Fruit fly (Drosophila melanogaster) whole organism, embryonic: ENCODE results near the gene Ant2.

Source experiments
- Awh ChIP-seq: fragments of 200-800 bp; sonication (Bioruptor generic); IDR thresholded peaks from 2 replicates; pipeline ENCODE4, ENCODE4 v1.3.6; 2022; ENCODE audit warnings: missing biosample characterization, missing genetic modification characterization
- CG10431 ChIP-seq: fragments of 200-800 bp; sonication (Bioruptor generic); optimal IDR thresholded peaks from 3 replicates; lab custom pipeline; 2018; ENCODE audit warnings: missing biosample characterization, mild to moderate bottlenecking, missing genetic modification characterization
- CG10565 ChIP-seq: fragments of 200-800 bp; sonication (Bioruptor generic); optimal IDR thresholded peaks from 3 replicates; lab custom pipeline; 2016; ENCODE audit warnings: missing biosample characterization, mild to moderate bottlenecking, missing genetic modification characterization
- CG11085 ChIP-seq: fragments of 200-800 bp; sonication (Bioruptor generic); IDR thresholded peaks from 2 replicates; pipeline ENCODE4 v1.3.6; 2022; ENCODE audit warnings: missing biosample characterization, missing genetic modification characterization
- CG12299 ChIP-seq: fragments of 200-800 bp; sonication (Bioruptor generic); optimal IDR thresholded peaks from 2 replicates; lab custom pipeline; 2018; ENCODE audit warnings: missing biosample characterization, mild to moderate bottlenecking, missing genetic modification characterization
- CG1233 ChIP-seq: fragments of 200-800 bp; sonication (Bioruptor generic); optimal IDR thresholded peaks from 4 replicates; lab custom pipeline; 2018; ENCODE audit warnings: missing biosample characterization, mild to moderate bottlenecking, missing genetic modification characterization
- CG14050 ChIP-seq: fragments of 200-800 bp; sonication (Bioruptor generic); IDR thresholded peaks from 3 replicates; pipeline ENCODE4 v1.3.6; 2022; ENCODE audit warnings: missing biosample characterization, missing genetic modification characterization
- CG16813 ChIP-seq: fragments of 200-800 bp; sonication (Bioruptor generic); IDR thresholded peaks from 3 replicates; pipeline ENCODE4 v1.3.6; 2022; ENCODE audit warnings: missing biosample characterization, missing genetic modification characterization; ENCODE audit not compliant: partially characterized antibody
- CG17802 ChIP-seq: fragments of 200-800 bp; sonication (Bioruptor generic); optimal IDR thresholded peaks from 2 replicates; lab custom pipeline; 2018; ENCODE audit warnings: missing biosample characterization, mild to moderate bottlenecking, missing genetic modification characterization, moderate library complexity
- CG2875 ChIP-seq: fragments of 200-800 bp; sonication (Bioruptor generic); optimal IDR thresholded peaks from 2 replicates; lab custom pipeline; 2017; ENCODE audit warnings: missing biosample characterization, mild to moderate bottlenecking, missing genetic modification characterization, missing genetic modification reagents
- CG4328 ChIP-seq: fragments of 200-800 bp; sonication (Bioruptor generic); optimal IDR thresholded peaks from 3 replicates; lab custom pipeline; 2017; ENCODE audit warnings: missing biosample characterization, missing genetic modification reagents, missing genetic modification characterization
- CG9876 ChIP-seq: fragments of 200-800 bp; sonication (Bioruptor generic); optimal IDR thresholded peaks from 2 replicates; lab custom pipeline; 2016; ENCODE audit warnings: missing biosample characterization, missing genetic modification characterization
- CTCF ChIP-seq: fragments of 200-800 bp; sonication (Bioruptor generic); optimal IDR thresholded peaks from 2 replicates; lab custom pipeline; 2017; ENCODE audit warnings: missing biosample characterization, mild to moderate bottlenecking, missing genetic modification characterization, moderate library complexity
- Deaf1 ChIP-seq: fragments of 200-800 bp; optimal IDR thresholded peaks from 3 replicates; lab custom pipeline; 2019; ENCODE audit warnings: missing biosample characterization, mild to moderate bottlenecking, missing genetic modification characterization, moderate library complexity
- Dip2 ChIP-seq: fragments of 200-800 bp; sonication (Bioruptor generic); IDR thresholded peaks from 2 replicates; pipeline ENCODE4 v1.3.6; 2022; ENCODE audit warnings: missing biosample characterization, missing genetic modification characterization
- Dip3 ChIP-seq: fragments of 200-800 bp; sonication (Bioruptor generic); optimal IDR thresholded peaks from 3 replicates; lab custom pipeline; 2016; ENCODE audit warnings: missing biosample characterization, missing genetic modification characterization
- Ets65A ChIP-seq: fragments of 200-800 bp; sonication (Bioruptor generic); peaks from one replicate; lab custom pipeline; 2016; ENCODE audit warnings: missing biosample characterization, missing genetic modification characterization
- Fer1 ChIP-seq: fragments of 200-800 bp; sonication (Bioruptor generic); optimal IDR thresholded peaks from 2 replicates; lab custom pipeline; 2017; ENCODE audit warnings: missing biosample characterization, mild to moderate bottlenecking, missing genetic modification characterization
- H15 ChIP-seq: fragments of 200-800 bp; sonication (Bioruptor generic); IDR thresholded peaks from 3 replicates; pipeline ENCODE4 v1.3.6; 2022; ENCODE audit warnings: missing biosample characterization, missing genetic modification characterization
- Hand ChIP-seq: fragments of 200-800 bp; sonication (Bioruptor generic); optimal IDR thresholded peaks from 2 replicates; lab custom pipeline; 2017; ENCODE audit warnings: mild to moderate bottlenecking, missing biosample characterization, missing genetic modification reagents, missing genetic modification characterization
- Hey ChIP-seq: fragments of 200-800 bp; sonication (Bioruptor generic); optimal IDR thresholded peaks from 3 replicates; lab custom pipeline; 2018; ENCODE audit warnings: missing biosample characterization, mild to moderate bottlenecking, missing genetic modification characterization
- Hr39 ChIP-seq: fragments of >200 bp; optimal IDR thresholded peaks from 2 replicates; lab custom pipeline; 2017
- Hsf ChIP-seq: fragments of 200-800 bp; sonication (Bioruptor generic); optimal IDR thresholded peaks from 3 replicates; lab custom pipeline; 2016; ENCODE audit warnings: missing biosample characterization, missing genetic modification characterization
- MTF-1 ChIP-seq: fragments of 200-800 bp; sonication (Bioruptor generic); optimal IDR thresholded peaks from 2 replicates; lab custom pipeline; 2018; ENCODE audit warnings: missing biosample characterization, mild to moderate bottlenecking, missing genetic modification characterization, borderline replicate concordance
- Myb ChIP-seq: fragments of 200-800 bp; sonication (Bioruptor generic); optimal IDR thresholded peaks from 2 replicates; lab custom pipeline; 2016; ENCODE audit warnings: missing biosample characterization, missing genetic modification characterization
- Nf-YA ChIP-seq: fragments of 200-800 bp; sonication (Bioruptor generic); IDR thresholded peaks from 2 replicates; pipeline ENCODE4 v1.3.6; 2022; ENCODE audit warnings: missing biosample characterization, missing genetic modification characterization
- Rfx ChIP-seq: fragments of 200-800 bp; sonication (Bioruptor generic); IDR thresholded peaks from 2 replicates; pipeline ENCODE4 v1.3.6; 2022; ENCODE audit warnings: missing biosample characterization, missing genetic modification characterization
- Tbp ChIP-seq: fragments of >200 bp; optimal IDR thresholded peaks from 2 replicates; lab custom pipeline; 2018; ENCODE audit warnings: missing biosample characterization, missing genetic modification characterization
- Xbp1 ChIP-seq: fragments of 200-800 bp; sonication (Bioruptor generic); optimal IDR thresholded peaks from 3 replicates; lab custom pipeline; 2016; ENCODE audit warnings: missing biosample characterization, mild to moderate bottlenecking, missing genetic modification characterization
- amos ChIP-seq: fragments of 200-800 bp; sonication (Bioruptor generic); IDR thresholded peaks from 2 replicates; pipeline ENCODE4 v1.3.6; 2022; ENCODE audit warnings: missing biosample characterization, missing genetic modification characterization; ENCODE audit not compliant: partially characterized antibody
- bcd ChIP-seq: fragments of 200-800 bp; sonication (Bioruptor generic); optimal IDR thresholded peaks from 2 replicates; lab custom pipeline; 2017; ENCODE audit warnings: missing biosample characterization, mild to moderate bottlenecking, missing genetic modification characterization
- dan ChIP-seq: fragments of 200-800 bp; sonication (Bioruptor generic); IDR thresholded peaks from 2 replicates; pipeline ENCODE4 v1.3.6; 2022; ENCODE audit warnings: missing biosample characterization, missing genetic modification characterization
- danr ChIP-seq: fragments of 200-800 bp; sonication (Bioruptor generic); IDR thresholded peaks from 2 replicates; pipeline ENCODE4 v1.3.6; 2022; ENCODE audit warnings: missing biosample characterization, missing genetic modification characterization
- dm ChIP-seq: fragments of 200-800 bp; sonication (Bioruptor generic); optimal IDR thresholded peaks from 3 replicates; lab custom pipeline; 2016; ENCODE audit warnings: missing biosample characterization, missing genetic modification characterization
- dmrt11E ChIP-seq: fragments of 200-800 bp; sonication (Bioruptor generic); optimal IDR thresholded peaks from 3 replicates; lab custom pipeline; 2018; ENCODE audit warnings: missing biosample characterization, mild to moderate bottlenecking, missing genetic modification characterization, moderate library complexity
- dpn ChIP-seq, 2 experiments: fragments of 200-800 bp; sonication (Bioruptor generic); optimal IDR thresholded peaks; 3 replicates each; lab custom pipeline; 2016; ENCODE audit warnings: missing biosample characterization in 2 of 2, missing genetic modification characterization in 2 of 2
- exex ChIP-seq: fragments of 200-800 bp; sonication (Bioruptor generic); optimal IDR thresholded peaks from 4 replicates; lab custom pipeline; 2018; ENCODE audit warnings: missing biosample characterization, mild to moderate bottlenecking, missing genetic modification characterization, moderate library complexity
- gcm2 ChIP-seq: fragments of 200-800 bp; sonication (Bioruptor generic); optimal IDR thresholded peaks from 2 replicates; lab custom pipeline; 2016; ENCODE audit warnings: missing biosample characterization, missing genetic modification characterization
- gem ChIP-seq: fragments of 200-800 bp; sonication (Bioruptor generic); optimal IDR thresholded peaks from 2 replicates; lab custom pipeline; 2019; ENCODE audit warnings: missing biosample characterization, mild to moderate bottlenecking, missing genetic modification characterization, moderate library complexity
- grau ChIP-seq: fragments of 200-800 bp; optimal IDR thresholded peaks from 3 replicates; lab custom pipeline; 2019; ENCODE audit warnings: missing biosample characterization, mild to moderate bottlenecking, missing genetic modification characterization, moderate library complexity
- gsb-n ChIP-seq: fragments of 200-800 bp; sonication (Bioruptor generic); optimal IDR thresholded peaks from 3 replicates; lab custom pipeline; 2018; ENCODE audit warnings: missing biosample characterization, mild to moderate bottlenecking, missing genetic modification characterization
- nom ChIP-seq: fragments of 200-800 bp; sonication (Bioruptor generic); optimal IDR thresholded peaks from 2 replicates; lab custom pipeline; 2017; ENCODE audit warnings: missing biosample characterization, missing genetic modification characterization, mild to moderate bottlenecking, moderate library complexity, missing genetic modification reagents
- oc ChIP-seq: fragments of 200-800 bp; sonication (Bioruptor generic); optimal IDR thresholded peaks from 2 replicates; lab custom pipeline; 2018; ENCODE audit warnings: missing biosample characterization, mild to moderate bottlenecking, missing genetic modification characterization, moderate library complexity
- pfk ChIP-seq: fragments of 200-800 bp; sonication (Bioruptor generic); optimal IDR thresholded peaks from 2 replicates; lab custom pipeline; 2018; ENCODE audit warnings: missing biosample characterization, mild to moderate bottlenecking, missing genetic modification characterization, moderate library complexity
- pzg ChIP-seq: fragments of 200-800 bp; sonication (Bioruptor generic); optimal IDR thresholded peaks from 3 replicates; lab custom pipeline; 2018; ENCODE audit warnings: missing biosample characterization, mild to moderate bottlenecking, missing genetic modification characterization, moderate library complexity
- repo ChIP-seq: fragments of 200-800 bp; sonication (Bioruptor generic); optimal IDR thresholded peaks from 2 replicates; lab custom pipeline; 2016; ENCODE audit warnings: missing biosample characterization, missing genetic modification characterization
- sc ChIP-seq, 3 experiments: fragments of >200 bp in 2 of 3; fragments of 200-800 bp in 1 of 3; sonication (Bioruptor generic) in 1 of 3; optimal IDR thresholded peaks; 2 replicates in 2 of 3; 3 replicates in 1 of 3; lab custom pipeline; 2017; ENCODE audit warnings: mild to moderate bottlenecking in 1 of 3, missing biosample characterization in 1 of 3, missing genetic modification characterization in 1 of 3, missing genetic modification reagents in 1 of 3
- slou ChIP-seq: fragments of 200-800 bp; sonication (Bioruptor generic); optimal IDR thresholded peaks from 3 replicates; lab custom pipeline; 2016; ENCODE audit warnings: missing biosample characterization, missing genetic modification characterization
- sqz ChIP-seq: fragments of 200-800 bp; sonication (Bioruptor generic); optimal IDR thresholded peaks from 3 replicates; lab custom pipeline; 2018; ENCODE audit warnings: missing biosample characterization, mild to moderate bottlenecking, missing genetic modification characterization
- sug ChIP-seq: fragments of 200-800 bp; optimal IDR thresholded peaks from 2 replicates; lab custom pipeline; 2019; ENCODE audit warnings: missing biosample characterization, mild to moderate bottlenecking, missing genetic modification characterization, moderate library complexity
- zen2 ChIP-seq: fragments of 200-800 bp; sonication (Bioruptor generic); IDR thresholded peaks from 3 replicates; pipeline ENCODE4 v1.3.6; 2022; ENCODE audit warnings: missing biosample characterization, missing genetic modification characterization; ENCODE audit not compliant: partially characterized antibody

Gene Ant2

dm6 chrX:10832369-10832768 is 45.7 kb upstream of the Ant2 start (continued):
- TF ChIP-seq sc (optimal IDR thresholded peaks at IDR 0.05; lab: Kevin White, UChicago): no peak
- TF ChIP-seq sc (GFP tag; optimal IDR thresholded peaks at IDR 0.05; lab: Kevin White, UChicago): no peak
- peak; percentile 49 for TF ChIP-seq dmrt11E (tag; lab: Kevin White, UChicago)
- peak; percentile 99 for TF ChIP-seq CTCF
- peak; percentile 69 for TF ChIP-seq grau
- TF ChIP-seq CG10431 (GFP tag; lab: Kevin White, UChicago): peak; percentile 10
- no peak for TF ChIP-seq Awh
- TF ChIP-seq CG4328 (GFP tag; lab: Kevin White, UChicago): peak; percentile 33
- peak; percentile 49 for TF ChIP-seq Fer1 (GFP tag; lab: Kevin White, UChicago)
- TF ChIP-seq CG16813 (GFP tag; lab: Robert Waterston, UW): no peak
- TF ChIP-seq Nf-YA (GFP tag; lab: Robert Waterston, UW): no peak
- TF ChIP-seq zen2 (GFP tag; lab: Robert Waterston, UW): no peak
- TF ChIP-seq CG10565 (GFP tag; lab: Kevin White, UChicago): no peak
- no peak for TF ChIP-seq Dip2
- peak; percentile 28 for TF ChIP-seq CG17802 (tag; lab: Kevin White, UChicago)
- no peak for TF ChIP-seq gcm2 (GFP tag; lab: Kevin White, UChicago)
- peak; percentile 62 for TF ChIP-seq CG9876 (GFP tag; lab: Kevin White, UChicago)
- TF ChIP-seq CG12299 (tag; lab: Kevin White, UChicago): peak; percentile 47
- TF ChIP-seq oc (tag; lab: Kevin White, UChicago): no peak
- TF ChIP-seq MTF-1 (GFP tag; lab: Kevin White, UChicago): peak; percentile 17
- no peak for TF ChIP-seq CG2875 (GFP tag; lab: Kevin White, UChicago)
- TF ChIP-seq dpn (GFP tag; optimal IDR thresholded peaks at IDR 0.05; lab: Kevin White, UChicago): peak; percentile 71
- TF ChIP-seq CG1233: peak; percentile 49
- peak; percentile 31 for TF ChIP-seq gsb-n (tag; lab: Kevin White, UChicago)
- peak; percentile 23 for TF ChIP-seq dm
- peak; percentile 11 for TF ChIP-seq Deaf1
- TF ChIP-seq H15 (GFP tag; lab: Robert Waterston, UW): peak; percentile 46; the same call in 1 of the 3 replicates
- no peak for TF ChIP-seq pfk
- TF ChIP-seq Tbp (GFP tag; lab: Kevin White, UChicago): no peak
- peak; percentile 59 for TF ChIP-seq sqz (GFP tag; lab: Kevin White, UChicago)
- peak; percentile 88 for TF ChIP-seq Rfx (GFP tag; lab: Robert Waterston, UW)
- peak; percentile 74 for TF ChIP-seq Hsf (GFP tag; lab: Kevin White, UChicago)
- TF ChIP-seq Ets65A (GFP tag; lab: Kevin White, UChicago): peak; percentile 98
- TF ChIP-seq Myb (GFP tag; lab: Kevin White, UChicago): peak; percentile 89
- peak; percentile 1 for TF ChIP-seq nom (GFP tag; lab: Kevin White, UChicago)
- TF ChIP-seq CG11085: peak; percentile 73
- TF ChIP-seq gem (tag; lab: Kevin White, UChicago): peak; percentile 68
- peak; percentile 26 for TF ChIP-seq Dip3
- TF ChIP-seq Xbp1 (GFP tag; lab: Kevin White, UChicago): peak; percentile 86
- peak; percentile 10; the same call in 1 of the 3 replicates for TF ChIP-seq CG14050 (GFP tag; lab: Robert Waterston, UW)
- TF ChIP-seq danr: peak; percentile 32; the same call in 1 of the 2 replicates
- no peak for TF ChIP-seq dan (GFP tag; lab: Robert Waterston, UW)
- TF ChIP-seq pzg: peak; percentile 3
- no peak for TF ChIP-seq Hr39
- TF ChIP-seq slou: peak; percentile 37
- TF ChIP-seq sug (tag; lab: Kevin White, UChicago): peak; percentile 59
- TF ChIP-seq Hey (tag; lab: Kevin White, UChicago): no peak
- no peak for TF ChIP-seq Hand (GFP tag; lab: Kevin White, UChicago)
- TF ChIP-seq exex (tag; lab: Kevin White, UChicago): no peak
- TF ChIP-seq repo (GFP tag; lab: Kevin White, UChicago): peak; percentile 37
- peak; percentile 66 for TF ChIP-seq amos (GFP tag; lab: Robert Waterston, UW)
- TF ChIP-seq bcd (GFP tag; lab: Kevin White, UChicago): peak; percentile 67
